ENCODE assay signal across 2 fruit fly cellular contexts in the genomic region with DNA sequence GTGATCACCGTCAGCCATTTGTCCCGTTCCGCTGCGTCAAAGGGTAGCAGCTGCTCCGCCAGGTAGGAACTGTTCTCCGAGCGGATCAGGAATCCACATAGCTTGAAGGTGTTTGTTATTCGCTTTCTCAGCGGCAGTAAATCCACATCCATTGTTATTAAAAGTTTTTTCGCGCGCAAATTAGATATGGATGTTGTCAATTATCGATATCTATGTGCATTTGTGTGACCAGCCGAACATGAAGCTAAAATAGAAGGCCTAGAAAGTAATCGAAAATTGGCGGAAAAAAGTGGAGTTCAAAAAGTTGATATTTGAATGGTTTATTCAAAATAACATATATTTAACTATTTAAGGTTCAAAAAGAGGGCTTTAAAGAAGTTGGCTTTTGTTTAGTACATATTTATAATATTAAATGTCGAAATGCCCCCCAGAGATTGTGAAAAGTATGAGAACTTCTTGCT.
TF ChIP-seq lines count a peak whose summit lies in the region.

A gene (minus strand): TSS at position 208 of the 461 bp plus-strand sequence.
A gene (plus strand): TSS at position 411 of the 461 bp plus-strand sequence.

- TF ChIP-seq CTCF in whole organism, embryonic (GFP tag; optimal IDR thresholded peaks at IDR 0.05; lab: Kevin White, UChicago): no peak

TF ChIP-seq in whole organism, adult, 20 proteins besides CTCF, POLR2A, EP300 and RAD21:
- TF ChIP-seq tj (GFP tag; optimal IDR thresholded peaks at IDR 0.05; lab: Kevin White, UChicago) (no peak), bab1 (GFP tag; optimal IDR thresholded peaks at IDR 0.05; lab: Kevin White, UChicago) (peak; percentile 21)
TF ChIP-seq in whole organism, adult: peak in this region for 1.

TF ChIP-seq in whole organism, embryonic, 481 proteins besides CTCF, POLR2A, EP300 and RAD21 (continues in another document):
- no peak for TF ChIP-seq CG3726 (GFP tag; IDR thresholded peaks at IDR 0.05; lab: Robert Waterston, UW)
- TF ChIP-seq lmd (GFP tag; IDR thresholded peaks at IDR 0.05; lab: Robert Waterston, UW): no peak
- no peak for TF ChIP-seq Doc2 (GFP tag; IDR thresholded peaks at IDR 0.05; lab: Robert Waterston, UW)
- TF ChIP-seq CG15514 (GFP tag; optimal IDR thresholded peaks at IDR 0.05; lab: Kevin White, UChicago): peak; percentile 22
- TF ChIP-seq sim (GFP tag; IDR thresholded peaks at IDR 0.05; lab: Robert Waterston, UW): no peak
- peak; percentile 52 for TF ChIP-seq stwl (tag; optimal IDR thresholded peaks at IDR 0.05; lab: Kevin White, UChicago)
- TF ChIP-seq Side (GFP tag; optimal IDR thresholded peaks at IDR 0.05; lab: Kevin White, UChicago): no peak
- peak; percentile 83 for TF ChIP-seq E2f1 (GFP tag; IDR thresholded peaks at IDR 0.05; lab: Robert Waterston, UW)
- no peak for TF ChIP-seq tx (GFP tag; optimal IDR thresholded peaks at IDR 0.05; lab: Kevin White, UChicago)
- TF ChIP-seq ham (GFP tag; IDR thresholded peaks at IDR 0.05; lab: Robert Waterston, UW): no peak
- TF ChIP-seq CG2202 (tag; optimal IDR thresholded peaks at IDR 0.05; lab: Kevin White, UChicago): no peak
- TF ChIP-seq CG13894 (tag; optimal IDR thresholded peaks at IDR 0.05; lab: Kevin White, UChicago): no peak
- TF ChIP-seq dmrt99B (tag; optimal IDR thresholded peaks at IDR 0.05; lab: Kevin White, UChicago): no peak
- no peak for TF ChIP-seq CG1603 (tag; optimal IDR thresholded peaks at IDR 0.05; lab: Kevin White, UChicago)
- TF ChIP-seq pzg (GFP tag; optimal IDR thresholded peaks at IDR 0.05; lab: Kevin White, UChicago): peak; percentile 79
- TF ChIP-seq CG2120 (GFP tag; optimal IDR thresholded peaks at IDR 0.05; lab: Kevin White, UChicago): no peak
- TF ChIP-seq exex (tag; optimal IDR thresholded peaks at IDR 0.05; lab: Kevin White, UChicago): no peak
- no peak for TF ChIP-seq CG11696 (GFP tag; IDR thresholded peaks at IDR 0.05; lab: Robert Waterston, UW)
- peak; percentile 20 for TF ChIP-seq phol (tag; optimal IDR thresholded peaks at IDR 0.05; lab: Kevin White, UChicago)
- TF ChIP-seq lbe (GFP tag; optimal IDR thresholded peaks at IDR 0.05; lab: Kevin White, UChicago): no peak
- TF ChIP-seq gro (GFP tag; optimal IDR thresholded peaks at IDR 0.05; lab: Kevin White, UChicago): no peak
- no peak for TF ChIP-seq CG15601 (tag; optimal IDR thresholded peaks at IDR 0.05; lab: Kevin White, UChicago)
- TF ChIP-seq CG6654 (GFP tag; optimal IDR thresholded peaks at IDR 0.05; lab: Kevin White, UChicago): no peak
- 0 out of 4 replicates have a peak, but pooled peaks have one; percentile 46 for TF ChIP-seq chinmo (GFP tag; IDR thresholded peaks at IDR 0.05; lab: Robert Waterston, UW; ENCODE audit: partially characterized antibody)
- no peak for TF ChIP-seq CG17612 (GFP tag; IDR thresholded peaks at IDR 0.05; lab: Robert Waterston, UW)
- no peak for TF ChIP-seq Kr (GFP tag; optimal IDR thresholded peaks at IDR 0.05; lab: Kevin White, UChicago)
- TF ChIP-seq ranshi (GFP tag; IDR thresholded peaks at IDR 0.05; lab: Robert Waterston, UW): no peak
- peak; percentile 99 for TF ChIP-seq E2f2 (GFP tag; IDR thresholded peaks at IDR 0.05; lab: Robert Waterston, UW)
- no peak for TF ChIP-seq CG3281 (GFP tag; optimal IDR thresholded peaks at IDR 0.05; lab: Kevin White, UChicago)
- no peak for TF ChIP-seq usp (GFP tag; optimal IDR thresholded peaks at IDR 0.05; lab: Kevin White, UChicago)
- TF ChIP-seq CG11723 (GFP tag; optimal IDR thresholded peaks at IDR 0.05; lab: Kevin White, UChicago): no peak
- no peak for TF ChIP-seq CG31388 (GFP tag; optimal IDR thresholded peaks at IDR 0.05; lab: Kevin White, UChicago)
- no peak for TF ChIP-seq Vsx1 (GFP tag; optimal IDR thresholded peaks at IDR 0.05; lab: Kevin White, UChicago)
- 0 out of 3 replicates have a peak, but pooled peaks have one; percentile 32 for TF ChIP-seq CG16813 (GFP tag; IDR thresholded peaks at IDR 0.05; lab: Robert Waterston, UW; ENCODE audit: partially characterized antibody)
- no peak for TF ChIP-seq HHEX (GFP tag; optimal IDR thresholded peaks at IDR 0.05; lab: Kevin White, UChicago)
- peak; percentile 37 for TF ChIP-seq trem (tag; optimal IDR thresholded peaks at IDR 0.05; lab: Kevin White, UChicago)
- TF ChIP-seq bbx (GFP tag; IDR thresholded peaks at IDR 0.05; lab: Robert Waterston, UW; ENCODE audit: partially characterized antibody): peak; percentile 50
- TF ChIP-seq CG9797 (GFP tag; optimal IDR thresholded peaks at IDR 0.05; lab: Kevin White, UChicago): peak; percentile 40
- TF ChIP-seq CG14710 (tag; optimal IDR thresholded peaks at IDR 0.05; lab: Kevin White, UChicago): peak; percentile 14
- TF ChIP-seq Dip2 (GFP tag; IDR thresholded peaks at IDR 0.05; lab: Robert Waterston, UW): no peak
- no peak for TF ChIP-seq kni (GFP tag; optimal IDR thresholded peaks at IDR 0.05; lab: Kevin White, UChicago)
- no peak for TF ChIP-seq CG15696 (tag; optimal IDR thresholded peaks at IDR 0.05; lab: Kevin White, UChicago)
- peak; percentile 58 for TF ChIP-seq unc-4 (GFP tag; IDR thresholded peaks at IDR 0.05; lab: Robert Waterston, UW; ENCODE audit: partially characterized antibody)
- no peak for TF ChIP-seq Ptx1 (GFP tag; IDR thresholded peaks at IDR 0.05; lab: Robert Waterston, UW)
- no peak for TF ChIP-seq Dad (GFP tag; optimal IDR thresholded peaks at IDR 0.05; lab: Kevin White, UChicago)
- no peak for TF ChIP-seq CG33557 (GFP tag; optimal IDR thresholded peaks at IDR 0.05; lab: Kevin White, UChicago)
- no peak for TF ChIP-seq fd64A (GFP tag; optimal IDR thresholded peaks at IDR 0.05; lab: Kevin White, UChicago)
- no peak for TF ChIP-seq inv (GFP tag; IDR thresholded peaks at IDR 0.05; lab: Robert Waterston, UW; ENCODE audit: partially characterized antibody)
- peak; percentile 76 for TF ChIP-seq gfzf (GFP tag; optimal IDR thresholded peaks at IDR 0.05; lab: Kevin White, UChicago)
- TF ChIP-seq D19A (tag; optimal IDR thresholded peaks at IDR 0.05; lab: Kevin White, UChicago): no peak
- no peak for TF ChIP-seq grn (GFP tag; optimal IDR thresholded peaks at IDR 0.05; lab: Kevin White, UChicago)
- no peak for TF ChIP-seq Adf1 (GFP tag; IDR thresholded peaks at IDR 0.05; lab: Robert Waterston, UW)
- TF ChIP-seq CG2129 (GFP tag; IDR thresholded peaks at IDR 0.05; lab: Robert Waterston, UW; ENCODE audit: partially characterized antibody): no peak
- no peak for TF ChIP-seq Abd-B (GFP tag; optimal IDR thresholded peaks at IDR 0.05; lab: Kevin White, UChicago)
- peak; percentile 47; the same call in 1 of the 4 replicates for TF ChIP-seq Dll (GFP tag; IDR thresholded peaks at IDR 0.05; lab: Robert Waterston, UW; ENCODE audit: partially characterized antibody)
- no peak for TF ChIP-seq Six4 (GFP tag; optimal IDR thresholded peaks at IDR 0.05; lab: Kevin White, UChicago)
- TF ChIP-seq CG4820 (GFP tag; optimal IDR thresholded peaks at IDR 0.05; lab: Kevin White, UChicago): no peak
- no peak for TF ChIP-seq CG18764 (GFP tag; optimal IDR thresholded peaks at IDR 0.05; lab: Kevin White, UChicago)
- no peak for TF ChIP-seq CG2712 (tag; optimal IDR thresholded peaks at IDR 0.05; lab: Kevin White, UChicago)
- TF ChIP-seq CG8478 (optimal IDR thresholded peaks at IDR 0.05; lab: Kevin White, UChicago): no peak
- TF ChIP-seq CG17359 (tag; optimal IDR thresholded peaks at IDR 0.05; lab: Kevin White, UChicago): no peak
- TF ChIP-seq CG11398 (GFP tag; optimal IDR thresholded peaks at IDR 0.05; lab: Kevin White, UChicago): no peak
- TF ChIP-seq Hand (GFP tag; optimal IDR thresholded peaks at IDR 0.05; lab: Kevin White, UChicago): no peak
- no peak for TF ChIP-seq CG4707 (GFP tag; optimal IDR thresholded peaks at IDR 0.05; lab: Kevin White, UChicago)
- TF ChIP-seq HmgZ (tag; optimal IDR thresholded peaks at IDR 0.05; lab: Kevin White, UChicago): peak; percentile 29
- TF ChIP-seq CG1792 (GFP tag; optimal IDR thresholded peaks at IDR 0.05; lab: Kevin White, UChicago): no peak
- no peak for TF ChIP-seq wdn (GFP tag; IDR thresholded peaks at IDR 0.05; lab: Robert Waterston, UW)
- TF ChIP-seq Dfd (GFP tag; optimal IDR thresholded peaks at IDR 0.05; lab: Kevin White, UChicago): no peak
- no peak for TF ChIP-seq B-H1 (GFP tag; IDR thresholded peaks at IDR 0.05; lab: Robert Waterston, UW)
- peak; percentile 40 for TF ChIP-seq Scr (GFP tag; IDR thresholded peaks at IDR 0.05; lab: Robert Waterston, UW; ENCODE audit: partially characterized antibody)
- TF ChIP-seq hb (GFP tag; IDR thresholded peaks at IDR 0.05; lab: Robert Waterston, UW; ENCODE audit: partially characterized antibody): no peak
- no peak for TF ChIP-seq CG32532 (GFP tag; IDR thresholded peaks at IDR 0.05; lab: Robert Waterston, UW)
- no peak for TF ChIP-seq zf30C (GFP tag; optimal IDR thresholded peaks at IDR 0.05; lab: Kevin White, UChicago)
- TF ChIP-seq CkIIα-i1 (GFP tag; IDR thresholded peaks at IDR 0.05; lab: Robert Waterston, UW): no peak
- TF ChIP-seq Ssrp (tag; optimal IDR thresholded peaks at IDR 0.05; lab: Kevin White, UChicago): no peak
- peak; percentile 27; the same call in 1 of the 2 replicates for TF ChIP-seq CG42726 (GFP tag; IDR thresholded peaks at IDR 0.05; lab: Robert Waterston, UW; ENCODE audit: partially characterized antibody)
- TF ChIP-seq Opbp (GFP tag; IDR thresholded peaks at IDR 0.05; lab: Robert Waterston, UW; ENCODE audit: partially characterized antibody): peak; percentile 9; the same call in 1 of the 3 replicates
- no peak for TF ChIP-seq br (optimal IDR thresholded peaks at IDR 0.05; lab: Kevin White, UChicago)
- TF ChIP-seq pita (GFP tag; optimal IDR thresholded peaks at IDR 0.05; lab: Kevin White, UChicago): no peak
- no peak for TF ChIP-seq CG8388 (GFP tag; optimal IDR thresholded peaks at IDR 0.05; lab: Kevin White, UChicago)
- TF ChIP-seq Oaz (GFP tag; IDR thresholded peaks at IDR 0.05; lab: Robert Waterston, UW): no peak
- no peak for TF ChIP-seq bab2 (GFP tag; optimal IDR thresholded peaks at IDR 0.05; lab: Kevin White, UChicago)
- peak; percentile 43; the same call in 1 of the 3 replicates for TF ChIP-seq CG34224 (GFP tag; IDR thresholded peaks at IDR 0.05; lab: Robert Waterston, UW; ENCODE audit: partially characterized antibody)
